Worm (Caenorhabditis elegans): ENCODE data around the gene C54F6.20.

- TF ChIP-seq tab-1 (GFP tag; IDR thresholded peaks at IDR 0.05): no peak
- no peak for TF ChIP-seq cog-1 (tag; optimal IDR thresholded peaks at IDR 0.05)
Measured at ce11 chrV:7487518-7487917, 37.0 kb upstream of the C54F6.20 start, which contains the start of gene srbc-7.
